Fruit fly (Drosophila melanogaster) whole organism, embryonic: Measurements from ENCODE around the gene Cyfip.

Source experiments
- CG12299 ChIP-seq: fragments of 200-800 bp; sonication (Bioruptor generic); optimal IDR thresholded peaks from 2 replicates; lab custom pipeline; 2018; ENCODE audit warnings: missing biosample characterization, mild to moderate bottlenecking, missing genetic modification characterization
- CG13424 ChIP-seq: fragments of 200-800 bp; sonication (Bioruptor generic); optimal IDR thresholded peaks from 2 replicates; lab custom pipeline; 2019; ENCODE audit warnings: missing biosample characterization, mild to moderate bottlenecking, missing genetic modification characterization, moderate library complexity
- CG13775 ChIP-seq: fragments of 200-800 bp; sonication (Bioruptor generic); optimal IDR thresholded peaks from 3 replicates; lab custom pipeline; 2017; ENCODE audit warnings: missing biosample characterization, mild to moderate bottlenecking, missing genetic modification characterization
- CG14710 ChIP-seq: fragments of 200-800 bp; sonication (Bioruptor generic); optimal IDR thresholded peaks from 3 replicates; lab custom pipeline; 2019; ENCODE audit warnings: missing biosample characterization, mild to moderate bottlenecking, missing genetic modification characterization, moderate library complexity
- CG14860 ChIP-seq: fragments of 200-800 bp; sonication (Bioruptor generic); IDR thresholded peaks from 3 replicates; pipeline ENCODE4 v1.3.6; 2022; ENCODE audit warnings: missing biosample characterization, missing genetic modification characterization; ENCODE audit not compliant: partially characterized antibody
- CG15479 ChIP-seq: fragments of 200-800 bp; sonication (Bioruptor generic); optimal IDR thresholded peaks from 3 replicates; lab custom pipeline; 2019; ENCODE audit warnings: missing biosample characterization, mild to moderate bottlenecking, missing genetic modification characterization, moderate library complexity
- CG15601 ChIP-seq: fragments of 200-800 bp; sonication (Bioruptor generic); optimal IDR thresholded peaks from 3 replicates; lab custom pipeline; 2019; ENCODE audit warnings: missing biosample characterization, mild to moderate bottlenecking, missing genetic modification characterization, moderate library complexity
- CG15696 ChIP-seq: fragments of 200-800 bp; sonication (Bioruptor generic); optimal IDR thresholded peaks from 2 replicates; lab custom pipeline; 2019; ENCODE audit warnings: missing biosample characterization, mild to moderate bottlenecking, missing genetic modification characterization, moderate library complexity
- CG16815 ChIP-seq: fragments of 200-800 bp; sonication (Bioruptor generic); optimal IDR thresholded peaks from 3 replicates; lab custom pipeline; 2017; ENCODE audit warnings: missing biosample characterization, mild to moderate bottlenecking, missing genetic modification characterization
- CG1832 ChIP-seq: fragments of 200-800 bp; sonication (Bioruptor generic); optimal IDR thresholded peaks from 2 replicates; lab custom pipeline; 2017; ENCODE audit warnings: missing biosample characterization, mild to moderate bottlenecking, missing genetic modification characterization, inconsistent platforms
- CG18599 ChIP-seq: fragments of 200-800 bp; sonication (Bioruptor generic); optimal IDR thresholded peaks from 3 replicates; lab custom pipeline; 2017; ENCODE audit warnings: missing biosample characterization, missing genetic modification characterization, mild to moderate bottlenecking, moderate library complexity, missing genetic modification reagents
- CG33213 ChIP-seq: fragments of 200-800 bp; sonication (Bioruptor generic); optimal IDR thresholded peaks from 3 replicates; lab custom pipeline; 2016; ENCODE audit warnings: missing biosample characterization, missing genetic modification characterization
- CG4360 ChIP-seq: fragments of 200-800 bp; sonication (Bioruptor generic); IDR thresholded peaks from 2 replicates; pipeline ENCODE4 v1.3.6; 2022; ENCODE audit warnings: missing biosample characterization, missing genetic modification characterization
- CG7357 ChIP-seq: fragments of 200-800 bp; sonication (Bioruptor generic); IDR thresholded peaks from 3 replicates; pipeline ENCODE4 v1.3.6; 2022; ENCODE audit warnings: missing biosample characterization, missing genetic modification characterization
- CG7839 ChIP-seq: fragments of 200-800 bp; sonication (Bioruptor generic); optimal IDR thresholded peaks from 3 replicates; lab custom pipeline; 2018; ENCODE audit warnings: missing biosample characterization, mild to moderate bottlenecking, missing genetic modification characterization, moderate library complexity
- CG8359 ChIP-seq: fragments of 200-800 bp; sonication (Bioruptor generic); optimal IDR thresholded peaks from 2 replicates; lab custom pipeline; 2017; ENCODE audit warnings: missing biosample characterization, mild to moderate bottlenecking, missing genetic modification characterization, borderline replicate concordance
- Fer1 ChIP-seq: fragments of 200-800 bp; sonication (Bioruptor generic); optimal IDR thresholded peaks from 2 replicates; lab custom pipeline; 2017; ENCODE audit warnings: missing biosample characterization, mild to moderate bottlenecking, missing genetic modification characterization
- Fer2 ChIP-seq: fragments of 200-800 bp; sonication (Bioruptor generic); optimal IDR thresholded peaks from 2 replicates; lab custom pipeline; 2018; ENCODE audit warnings: missing biosample characterization, mild to moderate bottlenecking, missing genetic modification characterization, moderate library complexity
- Hey ChIP-seq: fragments of 200-800 bp; sonication (Bioruptor generic); optimal IDR thresholded peaks from 3 replicates; lab custom pipeline; 2018; ENCODE audit warnings: missing biosample characterization, mild to moderate bottlenecking, missing genetic modification characterization
- Max ChIP-seq: fragments of 200-800 bp; sonication (Bioruptor generic); optimal IDR thresholded peaks from 2 replicates; lab custom pipeline; 2016; ENCODE audit warnings: missing biosample characterization, mild to moderate bottlenecking, missing genetic modification characterization
- NK7.1 ChIP-seq: fragments of 200-800 bp; sonication (Bioruptor generic); optimal IDR thresholded peaks from 3 replicates; lab custom pipeline; 2016; ENCODE audit warnings: missing biosample characterization, missing genetic modification characterization
- Optix ChIP-seq: fragments of 200-800 bp; sonication (Bioruptor generic); IDR thresholded peaks from 3 replicates; pipeline ENCODE4 v1.3.6; 2022; ENCODE audit warnings: missing biosample characterization, missing genetic modification characterization
- Ravus ChIP-seq: fragments of 200-800 bp; sonication (Bioruptor generic); IDR thresholded peaks from 2 replicates; pipeline ENCODE4 v1.3.6; 2022; ENCODE audit warnings: missing biosample characterization, missing genetic modification characterization
- Stat92E ChIP-seq, 3 experiments: fragments of >200 bp in 2 of 3; fragments of 200-800 bp in 1 of 3; sonication (Bioruptor generic) in 1 of 3; optimal IDR thresholded peaks; 2 replicates each; lab custom pipeline; 2017 to 2019; ENCODE audit warnings: missing biosample characterization in 3 of 3, missing genetic modification characterization in 3 of 3, mild to moderate bottlenecking in 1 of 3, moderate library complexity in 1 of 3
- Trl ChIP-seq, 3 experiments: fragments of >200 bp in 2 of 3; fragments of 200-800 bp in 1 of 3; sonication (Bioruptor generic) in 1 of 3; optimal IDR thresholded peaks; 2 replicates in 1 of 3; 3 replicates in 2 of 3; lab custom pipeline; 2016 to 2017; ENCODE audit warnings: missing biosample characterization in 1 of 3, missing genetic modification characterization in 1 of 3
- Xbp1 ChIP-seq: fragments of 200-800 bp; sonication (Bioruptor generic); optimal IDR thresholded peaks from 3 replicates; lab custom pipeline; 2016; ENCODE audit warnings: missing biosample characterization, mild to moderate bottlenecking, missing genetic modification characterization
- Xrp1 ChIP-seq: fragments of 200-800 bp; sonication (Bioruptor generic); IDR thresholded peaks from 2 replicates; pipeline ENCODE4 v1.3.6; 2022; ENCODE audit warnings: missing biosample characterization, missing genetic modification characterization
- aop ChIP-seq: fragments of 200-800 bp; sonication (Bioruptor generic); IDR thresholded peaks from 2 replicates; pipeline ENCODE4 v1.3.6; 2022; ENCODE audit warnings: missing biosample characterization, missing genetic modification characterization
- bowl ChIP-seq: fragments of 200-800 bp; sonication (Bioruptor generic); IDR thresholded peaks from 2 replicates; pipeline ENCODE4 v1.3.6; 2022; ENCODE audit warnings: missing biosample characterization, missing genetic modification characterization
- br ChIP-seq: fragments of >200 bp; optimal IDR thresholded peaks from 2 replicates; lab custom pipeline; 2017
- bsh ChIP-seq, 2 experiments: fragments of 200-800 bp; sonication (Bioruptor generic); optimal IDR thresholded peaks; 2 replicates each; lab custom pipeline; 2017 to 2018; ENCODE audit warnings: mild to moderate bottlenecking in 2 of 2, missing biosample characterization in 2 of 2, missing genetic modification characterization in 2 of 2, moderate library complexity in 1 of 2
- cas ChIP-seq: fragments of 200-800 bp; sonication (Bioruptor generic); IDR thresholded peaks from 2 replicates; pipeline ENCODE4 v1.3.6; 2022; ENCODE audit warnings: missing biosample characterization, missing genetic modification characterization
- crol ChIP-seq: fragments of 200-800 bp; sonication (Bioruptor generic); IDR thresholded peaks from 2 replicates; pipeline ENCODE4 v1.3.6; 2022; ENCODE audit warnings: missing biosample characterization, missing genetic modification characterization
- fd3F ChIP-seq: fragments of 200-800 bp; sonication (Bioruptor generic); optimal IDR thresholded peaks from 2 replicates; lab custom pipeline; 2018; ENCODE audit warnings: missing biosample characterization, mild to moderate bottlenecking, missing genetic modification characterization, moderate library complexity
- fd64A ChIP-seq: fragments of 200-800 bp; sonication (Bioruptor generic); optimal IDR thresholded peaks from 3 replicates; lab custom pipeline; 2018; ENCODE audit warnings: missing biosample characterization, mild to moderate bottlenecking, missing genetic modification characterization
- fru ChIP-seq: fragments of >200 bp; optimal IDR thresholded peaks from 2 replicates; lab custom pipeline; 2017
- gfzf ChIP-seq: fragments of 200-800 bp; sonication (Bioruptor generic); optimal IDR thresholded peaks from 2 replicates; lab custom pipeline; 2016; ENCODE audit warnings: missing biosample characterization, mild to moderate bottlenecking, missing genetic modification characterization, moderate library complexity
- jigr1 ChIP-seq: fragments of 200-800 bp; sonication (Bioruptor generic); IDR thresholded peaks from 3 replicates; pipeline ENCODE4 v1.3.6; 2022; ENCODE audit warnings: missing biosample characterization, missing genetic modification characterization
- kni ChIP-seq: fragments of 200-800 bp; sonication (Bioruptor generic); optimal IDR thresholded peaks from 3 replicates; lab custom pipeline; 2017; ENCODE audit warnings: mild to moderate bottlenecking, missing biosample characterization, missing genetic modification reagents, missing genetic modification characterization
- pan ChIP-seq, 4 experiments: fragments of >200 bp in 3 of 4; fragments of 200-800 bp in 1 of 4; sonication (Bioruptor generic) in 1 of 4; optimal IDR thresholded peaks in 3 of 4; IDR thresholded peaks in 1 of 4; 2 replicates each; pipeline versions ENCODE4 v1.3.6 to Lab custom; 2017 to 2022; ENCODE audit warnings: missing biosample characterization in 2 of 4, missing genetic modification characterization in 2 of 4, mixed read lengths in 1 of 4
- peb ChIP-seq: fragments of 200-800 bp; sonication (Bioruptor generic); IDR thresholded peaks from 2 replicates; pipeline ENCODE4 v1.3.6; 2022; ENCODE audit warnings: missing biosample characterization, missing genetic modification characterization
- repo ChIP-seq: fragments of 200-800 bp; sonication (Bioruptor generic); optimal IDR thresholded peaks from 2 replicates; lab custom pipeline; 2016; ENCODE audit warnings: missing biosample characterization, missing genetic modification characterization
- ro ChIP-seq: fragments of 200-800 bp; sonication (Bioruptor generic); IDR thresholded peaks from 2 replicates; pipeline ENCODE4 v1.3.6; 2022; ENCODE audit warnings: missing biosample characterization, missing genetic modification characterization
- row ChIP-seq: fragments of 200-800 bp; sonication (Bioruptor generic); IDR thresholded peaks from 3 replicates; pipeline ENCODE4 v1.3.6; 2022; ENCODE audit warnings: missing biosample characterization, missing genetic modification characterization
- run ChIP-seq: fragments of 200-800 bp; sonication (Bioruptor generic); optimal IDR thresholded peaks from 3 replicates; lab custom pipeline; 2018; ENCODE audit warnings: missing biosample characterization, mild to moderate bottlenecking, missing genetic modification characterization
- sens ChIP-seq: fragments of 200-800 bp; sonication (Bioruptor generic); peaks from one replicate; lab custom pipeline; 2016; ENCODE audit warnings: missing biosample characterization, missing genetic modification characterization
- shn ChIP-seq: fragments of 200-800 bp; sonication (Bioruptor generic); optimal IDR thresholded peaks from 3 replicates; lab custom pipeline; 2016; ENCODE audit warnings: missing biosample characterization, missing genetic modification characterization
- sqz ChIP-seq: fragments of 200-800 bp; sonication (Bioruptor generic); optimal IDR thresholded peaks from 3 replicates; lab custom pipeline; 2018; ENCODE audit warnings: missing biosample characterization, mild to moderate bottlenecking, missing genetic modification characterization
- tna ChIP-seq: fragments of 200-800 bp; sonication (Bioruptor generic); IDR thresholded peaks from 2 replicates; pipeline ENCODE4 v1.3.6; 2022; ENCODE audit warnings: missing biosample characterization, missing genetic modification characterization; ENCODE audit not compliant: partially characterized antibody
- tx ChIP-seq: fragments of 200-800 bp; sonication (Bioruptor generic); optimal IDR thresholded peaks from 2 replicates; lab custom pipeline; 2016; ENCODE audit warnings: missing biosample characterization, missing genetic modification characterization
- unc-4 ChIP-seq: fragments of 200-800 bp; sonication (Bioruptor generic); IDR thresholded peaks from 2 replicates; pipeline ENCODE4 v1.3.6; 2022; ENCODE audit warnings: missing biosample characterization, missing genetic modification characterization; ENCODE audit not compliant: partially characterized antibody

Cyfip gene

DNA sequence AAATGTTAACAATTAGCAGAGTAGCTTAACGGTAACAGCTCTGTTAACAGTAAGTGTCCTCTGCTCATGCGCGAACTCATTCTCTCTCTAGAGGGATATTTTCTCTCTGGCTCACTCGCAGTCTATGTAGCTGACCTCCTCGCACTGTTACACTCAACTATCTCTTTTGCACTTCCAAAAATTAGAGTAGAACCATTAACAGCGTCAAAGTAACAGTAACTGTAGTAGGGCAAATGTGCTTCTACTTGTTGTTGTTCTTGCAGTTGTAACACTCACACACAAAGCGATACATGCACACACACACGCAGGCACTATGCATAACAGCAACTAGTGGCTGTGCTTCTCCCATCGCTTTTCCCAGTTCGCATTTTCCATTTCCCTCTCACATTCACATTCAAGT lies 46.0 kb downstream of the Cyfip start (continued):
- TF ChIP-seq unc-4 (GFP tag; lab: Robert Waterston, UW): no peak
- peak; percentile 47 for TF ChIP-seq kni (GFP tag; lab: Kevin White, UChicago)
- TF ChIP-seq Ravus (GFP tag; lab: Robert Waterston, UW): no peak
- TF ChIP-seq CG14860 (GFP tag; lab: Robert Waterston, UW): no peak
- no peak for TF ChIP-seq CG16815 (GFP tag; lab: Kevin White, UChicago)
- TF ChIP-seq CG7839 (tag; lab: Kevin White, UChicago): no peak
- no peak for TF ChIP-seq CG14710 (tag; lab: Kevin White, UChicago)
- peak; percentile 52 for TF ChIP-seq sens (GFP tag; lab: Kevin White, UChicago)
- TF ChIP-seq fd64A: no peak
- TF ChIP-seq CG15601 (tag; lab: Kevin White, UChicago): no peak
- TF ChIP-seq NK7.1 (GFP tag; lab: Kevin White, UChicago): no peak
- no peak for TF ChIP-seq sqz (GFP tag; lab: Kevin White, UChicago)
- TF ChIP-seq cas (GFP tag; lab: Robert Waterston, UW): 0 out of 2 replicates have a peak, but pooled peaks have one; percentile 25
- no peak for TF ChIP-seq bsh (GFP tag; optimal IDR thresholded peaks at IDR 0.05; lab: Kevin White, UChicago)
- TF ChIP-seq Optix (GFP tag; lab: Robert Waterston, UW): no peak
- no peak for TF ChIP-seq bowl (GFP tag; lab: Robert Waterston, UW)
- no peak for TF ChIP-seq gfzf (GFP tag; lab: Kevin White, UChicago)
- TF ChIP-seq CG13424 (tag; lab: Kevin White, UChicago): no peak
- no peak for TF ChIP-seq peb (GFP tag; lab: Robert Waterston, UW)
- TF ChIP-seq row (GFP tag; lab: Robert Waterston, UW): no peak
- TF ChIP-seq br: no peak
- no peak for TF ChIP-seq repo (GFP tag; lab: Kevin White, UChicago)
- TF ChIP-seq CG1832 (GFP tag; lab: Kevin White, UChicago): peak; percentile 69
- TF ChIP-seq CG7357 (GFP tag; lab: Robert Waterston, UW): no peak
- TF ChIP-seq CG4360 (GFP tag; lab: Robert Waterston, UW): peak; percentile 75
- TF ChIP-seq fru (lab: Kevin White, UChicago): no peak
- no peak for TF ChIP-seq CG13775
- no peak for TF ChIP-seq aop (GFP tag; lab: Robert Waterston, UW)
- no peak for TF ChIP-seq Fer1 (GFP tag; lab: Kevin White, UChicago)
- TF ChIP-seq CG15696 (tag; lab: Kevin White, UChicago): no peak
- TF ChIP-seq CG8359: no peak
- no peak for TF ChIP-seq tx (GFP tag; lab: Kevin White, UChicago)
- no peak for TF ChIP-seq CG18599
- TF ChIP-seq fd3F (GFP tag; lab: Kevin White, UChicago): no peak
- TF ChIP-seq shn (GFP tag; lab: Kevin White, UChicago): no peak
- TF ChIP-seq Xrp1 (GFP tag; lab: Robert Waterston, UW): no peak
- TF ChIP-seq Stat92E (GFP tag; optimal IDR thresholded peaks at IDR 0.05; lab: Kevin White, UChicago): no peak
- TF ChIP-seq pan (optimal IDR thresholded peaks at IDR 0.05; lab: Kevin White, UChicago): no peak
- TF ChIP-seq pan (GFP tag; optimal IDR thresholded peaks at IDR 0.05 in 1 of 2, IDR thresholded peaks at IDR 0.05 in 1 of 2): no peak
- TF ChIP-seq ro (GFP tag; lab: Robert Waterston, UW): no peak
- no peak for TF ChIP-seq CG12299 (tag; lab: Kevin White, UChicago)
- TF ChIP-seq jigr1 (GFP tag; lab: Robert Waterston, UW): no peak
- TF ChIP-seq Hey (tag; lab: Kevin White, UChicago): no peak
- TF ChIP-seq tna (GFP tag; lab: Robert Waterston, UW): no peak
- TF ChIP-seq CG15479: no peak
- TF ChIP-seq Trl (optimal IDR thresholded peaks at IDR 0.05; lab: Kevin White, UChicago): peak; percentile 65 to 79
- no peak for TF ChIP-seq Trl (GFP tag; optimal IDR thresholded peaks at IDR 0.05; lab: Kevin White, UChicago)
- no peak for TF ChIP-seq run (tag; lab: Kevin White, UChicago)
- TF ChIP-seq crol (GFP tag; lab: Robert Waterston, UW): no peak
- no peak for TF ChIP-seq Xbp1 (GFP tag; lab: Kevin White, UChicago)
- no peak for TF ChIP-seq CG33213 (GFP tag; lab: Kevin White, UChicago)
- TF ChIP-seq Max (GFP tag; lab: Kevin White, UChicago): no peak
- no peak for TF ChIP-seq Fer2
